Worm (Caenorhabditis elegans) whole organism, young adult: ENCODE results near the gene C24H10.3.

Source experiments
- F57A8.1 ChIP-seq: fragments of 200-800 bp; sonication (Bioruptor generic); optimal IDR thresholded peaks from 2 replicates; lab custom pipeline; 2018; ENCODE audit warnings: mild to moderate bottlenecking, missing genetic modification characterization, moderate library complexity, missing compliant biosample characterization
- bed-1 ChIP-seq: fragments of 200-800 bp; sonication (Bioruptor generic); IDR thresholded peaks from 2 replicates; pipeline ENCODE4 v1.3.6; 2022; ENCODE audit warnings: missing genetic modification reagents, missing genetic modification characterization, missing compliant biosample characterization
- dox-1 ChIP-seq: fragments of 200-800 bp; sonication (Bioruptor generic); IDR thresholded peaks from 2 replicates; pipeline ENCODE4 v1.3.6; 2022; ENCODE audit warnings: missing genetic modification reagents, missing genetic modification characterization, missing compliant biosample characterization
- unc-62 ChIP-seq: fragments of 150-350 bp; optimal IDR thresholded peaks from 2 replicates; lab custom pipeline; 2014; ENCODE audit warnings: missing biosample characterization, missing genetic modification reagents, missing genetic modification characterization

DNA sequence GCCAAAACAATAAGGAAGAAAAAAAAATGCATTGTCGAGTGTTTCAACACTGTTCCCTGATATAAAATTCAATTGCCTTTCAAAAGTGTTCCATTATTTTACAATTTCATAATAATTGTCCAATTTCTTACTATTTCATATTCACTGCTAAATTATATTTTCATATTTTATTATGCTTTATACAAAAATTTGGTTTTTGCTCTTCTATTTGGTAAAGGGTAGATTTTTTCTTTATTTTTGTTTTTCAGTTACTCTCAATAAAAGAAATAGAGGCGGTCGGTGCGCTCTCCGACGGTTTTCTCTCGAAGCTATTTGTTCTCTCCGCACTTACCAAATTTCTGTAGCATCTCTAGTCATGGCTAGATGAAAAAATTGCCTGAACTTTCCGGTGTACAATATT lies 43.3 kb upstream of the C24H10.3 start, which contains the start of gene sek-3:
- no peak for TF ChIP-seq bed-1
- no peak for TF ChIP-seq unc-62
- no peak for TF ChIP-seq F57A8.1 (GFP tag; lab: Kevin White, UChicago)
- no peak for TF ChIP-seq dox-1 (GFP tag; lab: Robert Waterston, UW)
